Fruit fly (Drosophila melanogaster) whole organism, embryonic: ENCODE measurements around the gene CG18213.

Experiments used
- CG10267 ChIP-seq: fragments of 200-800 bp; sonication (Bioruptor generic); optimal IDR thresholded peaks from 2 replicates; lab custom pipeline; 2018; ENCODE audit warnings: missing biosample characterization, mild to moderate bottlenecking, missing genetic modification characterization, moderate library complexity
- CG11247 ChIP-seq: fragments of 200-800 bp; sonication (Bioruptor generic); IDR thresholded peaks from 2 replicates; pipeline ENCODE4 v1.3.6; 2022; ENCODE audit warnings: missing biosample characterization, missing genetic modification characterization
- CG11695 ChIP-seq: fragments of 200-800 bp; sonication (Bioruptor generic); IDR thresholded peaks from 3 replicates; pipeline ENCODE4 v1.3.6; 2022; ENCODE audit warnings: missing biosample characterization, missing genetic modification characterization
- CG12071 ChIP-seq: fragments of 200-800 bp; sonication (Bioruptor generic); optimal IDR thresholded peaks from 3 replicates; lab custom pipeline; 2018; ENCODE audit warnings: missing biosample characterization, mild to moderate bottlenecking, missing genetic modification characterization
- CG12391 ChIP-seq: fragments of 200-800 bp; sonication (Bioruptor generic); optimal IDR thresholded peaks from 3 replicates; lab custom pipeline; 2018; ENCODE audit warnings: missing biosample characterization, mild to moderate bottlenecking, missing genetic modification characterization, moderate library complexity
- CG14860 ChIP-seq: fragments of 200-800 bp; sonication (Bioruptor generic); IDR thresholded peaks from 3 replicates; pipeline ENCODE4 v1.3.6; 2022; ENCODE audit warnings: missing biosample characterization, missing genetic modification characterization; ENCODE audit not compliant: partially characterized antibody
- CG15514 ChIP-seq: fragments of 200-800 bp; sonication (Bioruptor generic); optimal IDR thresholded peaks from 3 replicates; lab custom pipeline; 2017; ENCODE audit warnings: missing biosample characterization, missing genetic modification characterization, mild to moderate bottlenecking, moderate library complexity, missing genetic modification reagents
- CG16779 ChIP-seq: fragments of 200-800 bp; sonication (Bioruptor generic); IDR thresholded peaks from 2 replicates; pipeline ENCODE4 v1.3.6; 2022; ENCODE audit warnings: missing biosample characterization, missing genetic modification characterization
- CG16813 ChIP-seq: fragments of 200-800 bp; sonication (Bioruptor generic); IDR thresholded peaks from 3 replicates; pipeline ENCODE4 v1.3.6; 2022; ENCODE audit warnings: missing biosample characterization, missing genetic modification characterization; ENCODE audit not compliant: partially characterized antibody
- CG17359 ChIP-seq: fragments of 200-800 bp; sonication (Bioruptor generic); optimal IDR thresholded peaks from 3 replicates; lab custom pipeline; 2018; ENCODE audit warnings: missing biosample characterization, mild to moderate bottlenecking, missing genetic modification characterization, moderate library complexity
- CG17568 ChIP-seq: fragments of 200-800 bp; sonication (Bioruptor generic); optimal IDR thresholded peaks from 2 replicates; lab custom pipeline; 2018; ENCODE audit warnings: missing biosample characterization, mild to moderate bottlenecking, missing genetic modification characterization, moderate library complexity
- CG2129 ChIP-seq: fragments of 200-800 bp; sonication (Bioruptor generic); IDR thresholded peaks from 2 replicates; pipeline ENCODE4 v1.3.6; 2022; ENCODE audit warnings: missing biosample characterization, missing genetic modification characterization; ENCODE audit not compliant: partially characterized antibody
- CG31224 ChIP-seq: fragments of 200-800 bp; sonication (Bioruptor generic); IDR thresholded peaks from 2 replicates; pipeline ENCODE4 v1.3.6; 2022; ENCODE audit warnings: missing biosample characterization, missing genetic modification characterization
- CG33557 ChIP-seq: fragments of 200-800 bp; sonication (Bioruptor generic); optimal IDR thresholded peaks from 2 replicates; lab custom pipeline; 2019; ENCODE audit warnings: missing biosample characterization, mild to moderate bottlenecking, missing genetic modification characterization, moderate library complexity
- CG34422 ChIP-seq: fragments of 200-800 bp; sonication (Bioruptor generic); IDR thresholded peaks from 3 replicates; pipeline ENCODE4 v1.3.6; 2022; ENCODE audit warnings: missing biosample characterization, missing genetic modification characterization
- CG5180 ChIP-seq: fragments of 200-800 bp; sonication (Bioruptor generic); optimal IDR thresholded peaks from 3 replicates; lab custom pipeline; 2017; ENCODE audit warnings: missing biosample characterization, missing genetic modification characterization, mild to moderate bottlenecking, moderate library complexity, missing genetic modification reagents
- CG6175 ChIP-seq: fragments of 200-800 bp; sonication (Bioruptor generic); IDR thresholded peaks from 3 replicates; pipeline ENCODE4 v1.3.6; 2022; ENCODE audit warnings: missing biosample characterization, missing genetic modification characterization
- CG6689 ChIP-seq: fragments of 200-800 bp; sonication (Bioruptor generic); IDR thresholded peaks from 2 replicates; pipeline ENCODE4 v1.3.6; 2022; ENCODE audit warnings: missing biosample characterization, missing genetic modification characterization
- CG7556 ChIP-seq: fragments of 200-800 bp; sonication (Bioruptor generic); optimal IDR thresholded peaks from 2 replicates; lab custom pipeline; 2017; ENCODE audit warnings: missing biosample characterization, mild to moderate bottlenecking, missing genetic modification characterization
- CG7928 ChIP-seq: fragments of 200-800 bp; sonication (Bioruptor generic); optimal IDR thresholded peaks from 2 replicates; lab custom pipeline; 2017; ENCODE audit warnings: missing biosample characterization, mild to moderate bottlenecking, missing genetic modification characterization
- CG9609 ChIP-seq: fragments of 200-800 bp; sonication (Bioruptor generic); optimal IDR thresholded peaks from 3 replicates; lab custom pipeline; 2016; ENCODE audit warnings: missing biosample characterization, missing genetic modification characterization
- CG9932 ChIP-seq: fragments of 200-800 bp; sonication (Bioruptor generic); IDR thresholded peaks from 2 replicates; pipeline ENCODE4 v1.3.6; 2022; ENCODE audit warnings: missing biosample characterization, missing genetic modification characterization
- CHES-1-like ChIP-seq: fragments of 200-800 bp; sonication (Bioruptor generic); optimal IDR thresholded peaks from 2 replicates; lab custom pipeline; 2016; ENCODE audit warnings: missing biosample characterization, missing genetic modification characterization
- Camta ChIP-seq: fragments of 200-800 bp; sonication (Bioruptor generic); optimal IDR thresholded peaks from 2 replicates; lab custom pipeline; 2016; ENCODE audit warnings: missing biosample characterization, missing genetic modification characterization
- Dfd ChIP-seq, 2 experiments: fragments of >200 bp; optimal IDR thresholded peaks; 2 replicates each; lab custom pipeline; 2017; ENCODE audit warnings: missing biosample characterization in 2 of 2, missing genetic modification characterization in 2 of 2
- Dp ChIP-seq: fragments of 200-800 bp; sonication (Bioruptor generic); optimal IDR thresholded peaks from 2 replicates; lab custom pipeline; 2018; ENCODE audit warnings: missing biosample characterization, mild to moderate bottlenecking, missing genetic modification characterization, moderate library complexity
- Drgx ChIP-seq: fragments of 200-800 bp; sonication (Bioruptor generic); IDR thresholded peaks from 2 replicates; pipeline ENCODE4 v1.3.6; 2022; ENCODE audit warnings: missing biosample characterization, missing genetic modification characterization
- Ets65A ChIP-seq: fragments of 200-800 bp; sonication (Bioruptor generic); peaks from one replicate; lab custom pipeline; 2016; ENCODE audit warnings: missing biosample characterization, missing genetic modification characterization
- Ets97D ChIP-seq: fragments of 200-800 bp; sonication (Bioruptor generic); optimal IDR thresholded peaks from 3 replicates; lab custom pipeline; 2016; ENCODE audit warnings: missing biosample characterization, missing genetic modification characterization
- Hey ChIP-seq: fragments of 200-800 bp; sonication (Bioruptor generic); optimal IDR thresholded peaks from 3 replicates; lab custom pipeline; 2018; ENCODE audit warnings: missing biosample characterization, mild to moderate bottlenecking, missing genetic modification characterization
- Kr ChIP-seq: fragments of 200-800 bp; sonication (Bioruptor generic); optimal IDR thresholded peaks from 2 replicates; lab custom pipeline; 2017; ENCODE audit warnings: missing biosample characterization, mild to moderate bottlenecking, missing genetic modification characterization
- Ptx1 ChIP-seq: fragments of 200-800 bp; sonication (Bioruptor generic); IDR thresholded peaks from 2 replicates; pipeline ENCODE4 v1.3.6; 2022; ENCODE audit warnings: missing biosample characterization, missing genetic modification characterization
- Tbp ChIP-seq: fragments of >200 bp; optimal IDR thresholded peaks from 2 replicates; lab custom pipeline; 2018; ENCODE audit warnings: missing biosample characterization, missing genetic modification characterization
- ase ChIP-seq: fragments of 200-800 bp; sonication (Bioruptor generic); IDR thresholded peaks from 3 replicates; pipeline ENCODE4 v1.3.6; 2022; ENCODE audit warnings: missing biosample characterization, missing genetic modification characterization
- chif ChIP-seq, 2 experiments: fragments of 200-800 bp; sonication (Bioruptor generic); optimal IDR thresholded peaks; 3 replicates each; lab custom pipeline; 2016; ENCODE audit warnings: missing biosample characterization in 2 of 2, missing genetic modification characterization in 2 of 2
- chn ChIP-seq: fragments of 200-800 bp; sonication (Bioruptor generic); optimal IDR thresholded peaks from 2 replicates; lab custom pipeline; 2016; ENCODE audit warnings: missing biosample characterization, missing genetic modification characterization
- crp ChIP-seq, 2 experiments: fragments of 200-800 bp; sonication (Bioruptor generic); optimal IDR thresholded peaks; 2 replicates in 1 of 2; 3 replicates in 1 of 2; lab custom pipeline; 2017; ENCODE audit warnings: missing biosample characterization in 2 of 2, missing genetic modification characterization in 2 of 2, mild to moderate bottlenecking in 1 of 2, moderate library complexity in 1 of 2
- disco-r ChIP-seq: fragments of 200-800 bp; sonication (Bioruptor generic); optimal IDR thresholded peaks from 2 replicates; lab custom pipeline; 2016; ENCODE audit warnings: missing biosample characterization, missing genetic modification characterization
- dm ChIP-seq: fragments of 200-800 bp; sonication (Bioruptor generic); optimal IDR thresholded peaks from 3 replicates; lab custom pipeline; 2016; ENCODE audit warnings: missing biosample characterization, missing genetic modification characterization
- gem ChIP-seq: fragments of 200-800 bp; sonication (Bioruptor generic); optimal IDR thresholded peaks from 2 replicates; lab custom pipeline; 2019; ENCODE audit warnings: missing biosample characterization, mild to moderate bottlenecking, missing genetic modification characterization, moderate library complexity
- hb ChIP-seq: fragments of 200-800 bp; sonication (Bioruptor generic); IDR thresholded peaks from 3 replicates; pipeline ENCODE4 v1.3.6; 2022; ENCODE audit warnings: missing biosample characterization, missing genetic modification characterization; ENCODE audit not compliant: partially characterized antibody
- hkb ChIP-seq, 2 experiments: fragments of 200-800 bp in 1 of 2; fragments of >200 bp in 1 of 2; sonication (Bioruptor generic) in 1 of 2; IDR thresholded peaks in 1 of 2; optimal IDR thresholded peaks in 1 of 2; 2 replicates each; pipeline versions ENCODE4 v1.3.6 to Lab custom; 2017 to 2022; ENCODE audit warnings: missing biosample characterization in 1 of 2, missing genetic modification characterization in 1 of 2
- mam ChIP-seq: fragments of 200-800 bp; sonication (Bioruptor generic); optimal IDR thresholded peaks from 3 replicates; lab custom pipeline; 2016; ENCODE audit warnings: missing biosample characterization, missing genetic modification characterization
- pho ChIP-seq: fragments of 200-800 bp; sonication (Bioruptor generic); optimal IDR thresholded peaks from 2 replicates; lab custom pipeline; 2016; ENCODE audit warnings: missing biosample characterization, missing genetic modification characterization
- rib ChIP-seq: fragments of 200-800 bp; sonication (Bioruptor generic); IDR thresholded peaks from 2 replicates; pipeline ENCODE4 v1.3.6; 2022; ENCODE audit warnings: missing biosample characterization, missing genetic modification characterization
- seq ChIP-seq: fragments of 200-800 bp; sonication (Bioruptor generic); IDR thresholded peaks from 2 replicates; pipeline ENCODE4 v1.3.6; 2022; ENCODE audit warnings: missing biosample characterization, missing genetic modification characterization
- shn ChIP-seq: fragments of 200-800 bp; sonication (Bioruptor generic); optimal IDR thresholded peaks from 3 replicates; lab custom pipeline; 2016; ENCODE audit warnings: missing biosample characterization, missing genetic modification characterization
- so ChIP-seq: fragments of 200-800 bp; sonication (Bioruptor generic); IDR thresholded peaks from 3 replicates; pipeline ENCODE4 v1.3.6; 2022; ENCODE audit warnings: missing biosample characterization, missing genetic modification characterization
- tio ChIP-seq: fragments of 200-800 bp; sonication (Bioruptor generic); optimal IDR thresholded peaks from 2 replicates; lab custom pipeline; 2017; ENCODE audit warnings: missing biosample characterization, missing genetic modification characterization, inconsistent platforms
- toy ChIP-seq: fragments of 200-800 bp; sonication (Bioruptor generic); IDR thresholded peaks from 2 replicates; pipeline ENCODE4 v1.3.6; 2022; ENCODE audit warnings: missing biosample characterization, missing genetic modification characterization

CG18213 gene

dm6 chr3R:17085029-17085807 lies 45.2 kb upstream of the CG18213 start, which contains the start of gene GckIII (continued):
- TF ChIP-seq Drgx, result no peak
- no peak for TF ChIP-seq CG11695 (GFP tag; lab: Robert Waterston, UW)
- no peak for TF ChIP-seq hkb (optimal IDR thresholded peaks at IDR 0.05; lab: Kevin White, UChicago)
- no peak for TF ChIP-seq hkb (GFP tag; IDR thresholded peaks at IDR 0.05; lab: Robert Waterston, UW)
- TF ChIP-seq Dfd (GFP tag; optimal IDR thresholded peaks at IDR 0.05; lab: Kevin White, UChicago), result no peak
- TF ChIP-seq rib (GFP tag; lab: Robert Waterston, UW), result no peak
- TF ChIP-seq Ets65A, result no peak
- TF ChIP-seq CHES-1-like (GFP tag; lab: Kevin White, UChicago), result no peak
- no peak for TF ChIP-seq ase
- TF ChIP-seq Tbp (GFP tag; lab: Kevin White, UChicago), result no peak
- TF ChIP-seq pho, result no peak
- no peak for TF ChIP-seq so (GFP tag; lab: Robert Waterston, UW)
- no peak for TF ChIP-seq Ptx1
- peak; percentile 86 for TF ChIP-seq CG2129 (GFP tag; lab: Robert Waterston, UW)
- no peak for TF ChIP-seq mam (GFP tag; lab: Kevin White, UChicago)
- TF ChIP-seq CG17568 (GFP tag; lab: Kevin White, UChicago), result no peak
- TF ChIP-seq CG12391 (tag; lab: Kevin White, UChicago), result peak; percentile 26
- TF ChIP-seq CG16779, result no peak
- no peak for TF ChIP-seq dm (GFP tag; lab: Kevin White, UChicago)
- TF ChIP-seq CG7556 (GFP tag; lab: Kevin White, UChicago), result no peak
- no peak for TF ChIP-seq seq (GFP tag; lab: Robert Waterston, UW)
- TF ChIP-seq CG16813 (GFP tag; lab: Robert Waterston, UW), result peak; percentile 57; the same call in 2 of the 3 replicates
- TF ChIP-seq Camta (GFP tag; lab: Kevin White, UChicago), result no peak
- TF ChIP-seq CG14860 (GFP tag; lab: Robert Waterston, UW), result peak; percentile 83
- no peak for TF ChIP-seq Ets97D
- peak in 1 of 2 experiments; percentile 79 for TF ChIP-seq crp (GFP tag; optimal IDR thresholded peaks at IDR 0.05; lab: Kevin White, UChicago)
- peak; percentile 24 for TF ChIP-seq CG15514 (GFP tag; lab: Kevin White, UChicago)
- no peak for TF ChIP-seq CG6689
- TF ChIP-seq CG34422 (GFP tag; lab: Robert Waterston, UW), result no peak
- no peak for TF ChIP-seq CG11247 (GFP tag; lab: Robert Waterston, UW)
- no peak for TF ChIP-seq CG9932 (GFP tag; lab: Robert Waterston, UW)
- TF ChIP-seq chn, result no peak
- peak; percentile 17 for TF ChIP-seq CG17359 (tag; lab: Kevin White, UChicago)
- TF ChIP-seq chif (GFP tag; optimal IDR thresholded peaks at IDR 0.05; lab: Kevin White, UChicago), result no peak
- TF ChIP-seq Dp (GFP tag; lab: Kevin White, UChicago), result peak; percentile 51
- no peak for TF ChIP-seq CG31224 (GFP tag; lab: Robert Waterston, UW)
- no peak for TF ChIP-seq CG6175 (GFP tag; lab: Robert Waterston, UW)
- TF ChIP-seq toy (GFP tag; lab: Robert Waterston, UW), result no peak
- TF ChIP-seq CG10267 (tag; lab: Kevin White, UChicago), result peak; percentile 55
- peak; percentile 79 for TF ChIP-seq hb (GFP tag; lab: Robert Waterston, UW)
- TF ChIP-seq CG5180 (GFP tag; lab: Kevin White, UChicago), result no peak
- TF ChIP-seq disco-r (GFP tag; lab: Kevin White, UChicago), result no peak
- TF ChIP-seq Hey, result no peak
- no peak for TF ChIP-seq CG7928 (GFP tag; lab: Kevin White, UChicago)
- no peak for TF ChIP-seq Kr (GFP tag; lab: Kevin White, UChicago)
- TF ChIP-seq shn (GFP tag; lab: Kevin White, UChicago), result no peak
- TF ChIP-seq CG9609, result no peak
- no peak for TF ChIP-seq CG33557 (GFP tag; lab: Kevin White, UChicago)
- TF ChIP-seq CG12071 (GFP tag; lab: Kevin White, UChicago), result no peak
- no peak for TF ChIP-seq gem (tag; lab: Kevin White, UChicago)
- TF ChIP-seq tio (GFP tag; lab: Kevin White, UChicago), result no peak
